Fruit fly (Drosophila melanogaster) whole organism, pupa: ENCODE measurements around the gene Sirt4.

Experiments used
- CG13204 ChIP-seq: fragments of 200-800 bp; sonication (Bioruptor generic); optimal IDR thresholded peaks from 2 replicates; lab custom pipeline; 2018; ENCODE audit warnings: missing biosample characterization, mild to moderate bottlenecking, missing genetic modification characterization, moderate library complexity
- CG15710 ChIP-seq: fragments of 200-800 bp; sonication (Bioruptor generic); optimal IDR thresholded peaks from 2 replicates; lab custom pipeline; 2018; ENCODE audit warnings: missing biosample characterization, mild to moderate bottlenecking, missing genetic modification characterization, moderate library complexity
- CG9948 ChIP-seq: fragments of 200-800 bp; sonication (Bioruptor generic); optimal IDR thresholded peaks from 2 replicates; lab custom pipeline; 2018; ENCODE audit warnings: missing biosample characterization, mild to moderate bottlenecking, missing genetic modification characterization, moderate library complexity
- D1 ChIP-seq: fragments of 200-800 bp; sonication (Bioruptor generic); optimal IDR thresholded peaks from 2 replicates; lab custom pipeline; 2018; ENCODE audit warnings: missing biosample characterization, mild to moderate bottlenecking, missing genetic modification characterization, moderate library complexity
- EcR ChIP-seq: fragments of 200-800 bp; sonication (Bioruptor generic); optimal IDR thresholded peaks from 3 replicates; lab custom pipeline; 2019; ENCODE audit warnings: missing biosample characterization, missing genetic modification characterization, mild to moderate bottlenecking, moderate library complexity, missing genetic modification reagents
- Pif1B ChIP-seq: fragments of 200-800 bp; sonication (Bioruptor generic); optimal IDR thresholded peaks from 3 replicates; lab custom pipeline; 2016; ENCODE audit warnings: missing biosample characterization, missing genetic modification characterization
- Snoo ChIP-seq: fragments of 200-800 bp; sonication (Bioruptor generic); optimal IDR thresholded peaks from 3 replicates; lab custom pipeline; 2017; ENCODE audit warnings: missing biosample characterization, mild to moderate bottlenecking, missing genetic modification characterization, inconsistent platforms
- gl ChIP-seq: fragments of 200-800 bp; sonication (Bioruptor generic); optimal IDR thresholded peaks from 2 replicates; lab custom pipeline; 2018; ENCODE audit warnings: missing biosample characterization, mild to moderate bottlenecking, missing genetic modification characterization
- rn ChIP-seq: fragments of 200-800 bp; sonication (Bioruptor generic); IDR thresholded peaks from 2 replicates; pipeline ENCODE4 v1.3.6; 2022; ENCODE audit warnings: missing biosample characterization, missing genetic modification characterization

dm6 chrX:5636529-5637099 lies 29.1 kb downstream of the Sirt4 start:
- TF ChIP-seq CG9948 (tag; lab: Kevin White, UChicago) (no peak), CG15710 (tag; lab: Kevin White, UChicago) (no peak), CG13204 (GFP tag; lab: Kevin White, UChicago) (no peak), rn (GFP tag; lab: Robert Waterston, UW) (no peak), gl (tag; lab: Kevin White, UChicago) (no peak), D1 (tag; lab: Kevin White, UChicago) (no peak), Snoo (tag; lab: Kevin White, UChicago) (no peak), Pif1B (GFP tag; lab: Kevin White, UChicago) (no peak), EcR (GFP tag; lab: Kevin White, UChicago) (no peak)
